Fruit fly (Drosophila melanogaster) whole organism: Measurements from ENCODE around the gene CG9541.

Experiments used
- CG8478 ChIP-seq: fragments of >200 bp; optimal IDR thresholded peaks from 2 replicates; lab custom pipeline; 2018; ENCODE audit warnings: inconsistent platforms
- Dll ChIP-seq: fragments of >200 bp; optimal IDR thresholded peaks from 2 replicates; lab custom pipeline; 2017
- EcR ChIP-seq, 2 experiments: fragments of >200 bp; optimal IDR thresholded peaks; 2 replicates each; lab custom pipeline; 2017; ENCODE audit warnings: missing biosample characterization in 2 of 2, missing genetic modification characterization in 2 of 2, missing genetic modification reagents in 2 of 2
- pan ChIP-seq: fragments of >200 bp; optimal IDR thresholded peaks from 2 replicates; lab custom pipeline; 2017
- psq ChIP-seq: fragments of >200 bp; optimal IDR thresholded peaks from 2 replicates; lab custom pipeline; 2017
- usp ChIP-seq: fragments of >200 bp; optimal IDR thresholded peaks from 2 replicates; lab custom pipeline; 2017; ENCODE audit warnings: missing biosample characterization, missing genetic modification characterization, mixed read lengths

The CG9541 gene

dm6 chr2L:8975328-8975727, at the start of gene CG9541:
TSS of gene CG9541 (minus strand) at chr2L:8975428.
- no peak for TF ChIP-seq CG8478 (lab: Kevin White, UChicago)
- no peak for TF ChIP-seq EcR (GFP tag; optimal IDR thresholded peaks at IDR 0.05; lab: Kevin White, UChicago)
- TF ChIP-seq usp, result no peak
- no peak for TF ChIP-seq pan (lab: Kevin White, UChicago)
- no peak for TF ChIP-seq Dll
- no peak for TF ChIP-seq psq (lab: Kevin White, UChicago)

dm6 chr2L:9019438-9019837, 44.2 kb upstream of the CG9541 start:
- TF ChIP-seq Dll (no peak), usp (no peak), CG8478 (lab: Kevin White, UChicago) (no peak), psq (lab: Kevin White, UChicago) (no peak), pan (lab: Kevin White, UChicago) (no peak)

dm6 chr2L:9013968-9014367, 38.7 kb upstream of the CG9541 start, which contains the start of gene Rcd-1r:
TSS of gene Rcd-1r (minus strand) at chr2L:9014068.
- TF ChIP-seq EcR (GFP tag; optimal IDR thresholded peaks at IDR 0.05; lab: Kevin White, UChicago), result no peak

- TF ChIP-seq usp (no peak), EcR (GFP tag; optimal IDR thresholded peaks at IDR 0.05; lab: Kevin White, UChicago) (no peak), CG8478 (lab: Kevin White, UChicago) (no peak), pan (lab: Kevin White, UChicago) (no peak), Dll (no peak), psq (lab: Kevin White, UChicago) (no peak)
Observed at dm6 chr2L:9011543-9012238, 36.5 kb upstream of the CG9541 start, which contains the start of gene CG13102. TSS of gene CG13102 (plus strand) at chr2L:9012188.

dm6 chr2L:9010267-9010666, 35.0 kb upstream of the CG9541 start, which contains the start of gene CG9568:
TSS of gene CG9568 (plus strand) at chr2L:9010583.
- no peak for TF ChIP-seq Dll
- TF ChIP-seq pan (lab: Kevin White, UChicago), result no peak
- TF ChIP-seq usp, result no peak
- TF ChIP-seq psq (lab: Kevin White, UChicago), result no peak
- no peak for TF ChIP-seq EcR (GFP tag; optimal IDR thresholded peaks at IDR 0.05; lab: Kevin White, UChicago)
- TF ChIP-seq CG8478 (lab: Kevin White, UChicago), result no peak

- TF ChIP-seq CG8478 (lab: Kevin White, UChicago) (no peak), Dll (no peak), psq (lab: Kevin White, UChicago) (no peak), pan (lab: Kevin White, UChicago) (no peak), usp (no peak), EcR (GFP tag; optimal IDR thresholded peaks at IDR 0.05; lab: Kevin White, UChicago) (no peak)
Observed at dm6 chr2L:8998237-8998636, 23.0 kb upstream of the CG9541 start, which contains the start of gene Try29F. TSS of gene Try29F (plus strand) at chr2L:8998537.

dm6 chr2L:8997285-8997684, 22.1 kb upstream of the CG9541 start, which contains the start of the genes alien and CG18661:
TSS of gene alien (minus strand) at chr2L:8997379.
TSS of gene CG18661 (plus strand) at chr2L:8997605.
- TF ChIP-seq CG8478 (lab: Kevin White, UChicago) (no peak), pan (lab: Kevin White, UChicago) (no peak), EcR (GFP tag; optimal IDR thresholded peaks at IDR 0.05; lab: Kevin White, UChicago) (no peak), usp (no peak), psq (lab: Kevin White, UChicago) (no peak), Dll (no peak)

- TF ChIP-seq usp (no peak), EcR (GFP tag; optimal IDR thresholded peaks at IDR 0.05; lab: Kevin White, UChicago) (no peak), Dll (no peak)
Observed at dm6 chr2L:8993650-8994441, 18.6 kb upstream of the CG9541 start, which contains the start of gene CG17906. TSS of gene CG17906 (plus strand) at chr2L:8994391.

dm6 chr2L:8991583-8991982, 16.4 kb upstream of the CG9541 start, which contains the start of gene CG9555:
TSS of gene CG9555 (plus strand) at chr2L:8991735.
- no peak for TF ChIP-seq usp
- TF ChIP-seq EcR (GFP tag; optimal IDR thresholded peaks at IDR 0.05; lab: Kevin White, UChicago), result no peak
- no peak for TF ChIP-seq Dll
- no peak for TF ChIP-seq psq (lab: Kevin White, UChicago)
- no peak for TF ChIP-seq pan (lab: Kevin White, UChicago)
- TF ChIP-seq CG8478 (lab: Kevin White, UChicago), result no peak

- TF ChIP-seq psq (lab: Kevin White, UChicago) (no peak), pan (lab: Kevin White, UChicago) (no peak)
Observed at dm6 chr2L:8989037-8989591, 13.9 kb upstream of the CG9541 start, which contains the start of gene rost. TSS of gene rost (minus strand) at chr2L:8989539.

dm6 chr2L:8987251-8987937, 12.2 kb upstream of the CG9541 start:
- TF ChIP-seq psq (lab: Kevin White, UChicago) (no peak), CG8478 (lab: Kevin White, UChicago) (no peak), Dll (no peak), usp (no peak), pan (lab: Kevin White, UChicago) (no peak), EcR (GFP tag; optimal IDR thresholded peaks at IDR 0.05; lab: Kevin White, UChicago) (no peak)
